Worm (Caenorhabditis elegans) whole organism, L4 larva: ENCODE results near the gene C14H10.2.

Experiments used
- D1046.2 ChIP-seq: fragments of 200-800 bp; sonication (Bioruptor generic); IDR thresholded peaks from 2 replicates; pipeline ENCODE4 v1.3.6; 2022; ENCODE audit warnings: missing genetic modification characterization, missing compliant biosample characterization
- lin-39 ChIP-seq: fragments of 150-350 bp; optimal IDR thresholded peaks from 2 replicates; lab custom pipeline; 2014; ENCODE audit warnings: missing biosample characterization, missing genetic modification reagents, missing genetic modification characterization
- mep-1 ChIP-seq: fragments of 150-350 bp; sonication (generic microtip); optimal IDR thresholded peaks from 3 replicates; lab custom pipeline; 2014; ENCODE audit warnings: missing biosample characterization, missing genetic modification characterization
- nhr-77 ChIP-seq: fragments of 150-350 bp; optimal IDR thresholded peaks from 2 replicates; lab custom pipeline; 2014; ENCODE audit warnings: missing biosample characterization, missing genetic modification characterization

- TF ChIP-seq lin-39 (tag; lab: Kevin White, UChicago) (no peak), nhr-77 (tag; lab: Kevin White, UChicago) (no peak), D1046.2 (GFP tag; lab: Robert Waterston, UW) (no peak), mep-1 (no peak)
These were observed 24.5 kb downstream of the C14H10.2 start, which contains the start of gene C14H10.3 for ce11 chrX:10228094-10228746.
